Worm (Caenorhabditis elegans): ENCODE data around the gene unc-104.

The unc-104 gene

DNA sequence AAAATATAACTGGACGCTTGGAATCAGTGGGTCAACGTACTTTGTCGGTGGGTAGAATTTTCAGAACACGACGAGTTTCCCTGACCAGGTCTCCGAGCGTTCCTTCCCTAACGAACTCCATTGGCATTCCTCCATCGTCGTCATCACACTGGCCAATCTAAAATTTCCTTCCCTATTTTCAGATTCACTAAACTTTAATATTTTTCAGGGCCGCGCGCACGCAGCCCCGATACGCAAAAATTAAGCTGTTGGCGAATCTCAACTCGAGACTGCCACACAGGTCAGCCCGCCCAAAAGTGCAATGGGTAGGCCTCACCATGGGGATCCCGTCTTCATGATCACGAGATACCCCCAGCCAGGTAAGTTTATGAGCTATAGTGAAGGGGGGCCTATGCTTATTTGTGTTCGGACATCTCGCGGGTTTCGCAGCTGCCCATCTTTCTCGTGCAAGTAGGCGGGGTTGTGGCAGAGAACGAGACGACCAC is 26.6 kb upstream of the unc-104 start (continued):
- TF ChIP-seq F16B12.6 (tag; optimal IDR thresholded peaks at IDR 0.05) = peak; percentile 44
- TF ChIP-seq lsy-2 (tag; optimal IDR thresholded peaks at IDR 0.05) = peak; percentile 50 to 71
- TF ChIP-seq irx-1 (tag; optimal IDR thresholded peaks at IDR 0.05) = peak; percentile 66
- TF ChIP-seq nhr-237 (tag; optimal IDR thresholded peaks at IDR 0.05) = no peak
- no peak for TF ChIP-seq nhr-12 (tag; optimal IDR thresholded peaks at IDR 0.05)
- TF ChIP-seq mab-9 (GFP tag; IDR thresholded peaks at IDR 0.05) = no peak; the same call in 1 of the 2 replicates
- peak; percentile 60 to 78 for TF ChIP-seq efl-1 (optimal IDR thresholded peaks at IDR 0.05)
- TF ChIP-seq efl-1 (GFP tag; optimal IDR thresholded peaks at IDR 0.05 in 1 of 2) = peak; percentile 37 to 96
- no peak for TF ChIP-seq nhr-28 (tag; optimal IDR thresholded peaks at IDR 0.05)
- peak; percentile 42 to 54 (median 52) for TF ChIP-seq dpl-1 (GFP tag; optimal IDR thresholded peaks at IDR 0.05)
- TF ChIP-seq nhr-76 (tag; optimal IDR thresholded peaks at IDR 0.05) = no peak
- TF ChIP-seq elt-3 (tag; optimal IDR thresholded peaks at IDR 0.05) = peak in 1 of 6 experiments; percentile 29
- peak; percentile 2 for TF ChIP-seq C16A3.4 (tag; optimal IDR thresholded peaks at IDR 0.05)
- peak; percentile 93 for TF ChIP-seq rnt-1 (tag; optimal IDR thresholded peaks at IDR 0.05)
- TF ChIP-seq ceh-82 (tag; optimal IDR thresholded peaks at IDR 0.05) = peak; percentile 53 to 77 (median 72)
- TF ChIP-seq fkh-4 (tag; optimal IDR thresholded peaks at IDR 0.05; ENCODE audit: borderline replicate concordance) = no peak
- peak; percentile 70 for TF ChIP-seq egl-13 (tag; optimal IDR thresholded peaks at IDR 0.05)
- TF ChIP-seq ceh-88 (GFP tag; IDR thresholded peaks at IDR 0.05) = peak; percentile 65; the same call in 1 of the 2 replicates
- peak; percentile 81 for TF ChIP-seq nhr-77 (tag; optimal IDR thresholded peaks at IDR 0.05)
- TF ChIP-seq unc-30 (tag; optimal IDR thresholded peaks at IDR 0.05) = no peak
- TF ChIP-seq mep-1 (tag; optimal IDR thresholded peaks at IDR 0.05) = peak; percentile 65
- peak; percentile 93 for TF ChIP-seq nhr-47 (tag; optimal IDR thresholded peaks at IDR 0.05)
- peak; percentile 73 for TF ChIP-seq xbp-1 (tag; optimal IDR thresholded peaks at IDR 0.05)

DNA sequence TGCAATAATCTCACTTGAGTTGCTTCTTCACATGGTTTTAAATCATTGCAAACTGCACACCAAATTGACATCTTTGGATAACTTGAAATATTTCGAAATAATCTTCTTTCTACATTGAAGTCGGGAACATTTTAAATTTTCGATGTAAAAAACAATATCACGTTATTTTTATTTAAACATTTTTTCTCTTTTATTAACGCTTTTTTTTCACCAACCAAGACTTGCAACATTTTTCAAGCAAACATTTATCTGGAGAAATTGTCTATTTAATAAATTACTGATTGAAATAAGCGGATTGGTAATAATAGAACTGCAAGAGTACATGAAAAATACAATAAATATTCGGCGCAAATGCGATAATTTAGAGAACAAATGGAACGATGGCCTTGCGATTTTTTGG is 24.3 kb upstream of the unc-104 start, which contains the start of gene C15F1.5:
TSS of gene C15F1.5 (minus strand) at position 101 of the 400 bp plus-strand sequence.
- no peak for TF ChIP-seq nhr-19 (GFP tag; conservative IDR thresholded peaks at IDR 0.05)
- TF ChIP-seq hlh-17 (GFP tag; optimal IDR thresholded peaks at IDR 0.05; ENCODE audit: borderline replicate concordance) = no peak
- TF ChIP-seq tbx-2 (tag; optimal IDR thresholded peaks at IDR 0.05) = no peak
- TF ChIP-seq vab-15 (tag; optimal IDR thresholded peaks at IDR 0.05) = no peak
- no peak for TF ChIP-seq unc-86 (tag; optimal IDR thresholded peaks at IDR 0.05)
- TF ChIP-seq nhr-28 (tag; optimal IDR thresholded peaks at IDR 0.05) = no peak
- TF ChIP-seq isw-1 (GFP tag; IDR thresholded peaks at IDR 0.05) = no peak
- TF ChIP-seq nhr-237 (tag; optimal IDR thresholded peaks at IDR 0.05) = no peak
- TF ChIP-seq sox-4 (tag; optimal IDR thresholded peaks at IDR 0.05) = no peak
- no peak for TF ChIP-seq nhr-85 (tag)
- TF ChIP-seq xbp-1 (tag; optimal IDR thresholded peaks at IDR 0.05) = no peak

DNA sequence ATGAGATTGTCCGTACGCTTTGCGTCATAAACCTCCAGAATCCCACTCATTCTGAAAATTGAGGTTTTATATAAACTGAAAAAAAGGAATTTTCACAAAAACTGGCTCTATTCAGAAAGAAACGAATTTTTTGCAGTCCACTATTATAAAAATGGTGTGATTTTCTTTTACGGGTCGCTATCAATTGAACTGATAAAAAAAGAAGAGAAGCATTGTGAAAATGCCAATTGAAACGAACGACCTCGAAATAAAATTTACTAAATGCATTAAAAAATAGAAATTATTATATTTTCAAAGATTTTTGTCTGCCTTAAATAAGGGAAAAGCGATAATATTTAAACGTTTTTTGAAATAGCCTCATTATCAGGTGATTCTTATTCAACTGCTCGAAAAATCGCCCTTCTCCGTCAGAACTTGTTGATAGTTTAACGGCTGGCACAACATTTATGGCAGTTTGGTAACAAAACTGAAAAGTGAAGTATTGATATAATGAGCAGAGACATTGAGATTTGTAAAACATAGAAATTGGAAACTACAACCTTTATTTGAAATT is 22.5 kb upstream of the unc-104 start, which contains the start of gene art-1:
TSS of gene art-1 (minus strand) at position 51 of the 553 bp plus-strand sequence.
- TF ChIP-seq efl-1 (optimal IDR thresholded peaks at IDR 0.05) (no peak), efl-1 (GFP tag; optimal IDR thresholded peaks at IDR 0.05 in 1 of 2) (peak in 1 of 2 experiments; percentile 64), nhr-71 (tag; optimal IDR thresholded peaks at IDR 0.05) (peak; percentile 1), mdl-1 (tag; optimal IDR thresholded peaks at IDR 0.05) (no peak), hlh-4 (tag; optimal IDR thresholded peaks at IDR 0.05) (no peak), fkh-4 (tag; optimal IDR thresholded peaks at IDR 0.05; ENCODE audit: borderline replicate concordance) (no peak), elt-2 (tag; optimal IDR thresholded peaks at IDR 0.05) (peak; percentile 26)

DNA sequence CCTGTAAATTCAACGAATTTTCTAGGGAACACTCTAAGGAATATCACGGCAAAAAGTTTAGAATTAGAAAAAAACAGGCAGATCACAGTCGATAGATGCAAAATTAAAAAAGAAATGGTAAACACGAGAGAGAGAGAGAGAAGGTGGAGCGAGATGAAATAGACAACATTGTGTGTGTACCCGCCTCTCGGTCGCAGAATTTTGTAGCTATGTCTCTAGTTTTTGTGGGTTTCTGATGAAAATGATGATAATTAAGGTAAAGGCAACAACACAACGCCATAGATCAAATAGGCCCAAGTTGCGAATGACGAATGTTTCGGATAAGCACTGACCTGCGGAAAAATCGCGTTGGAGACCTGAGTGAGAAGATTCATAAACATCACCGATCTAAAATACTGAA is 21.3 kb upstream of the unc-104 start, which contains the start of gene sod-1:
TSS of gene sod-1 (minus strand) at position 387 of the 400 bp plus-strand sequence.
- TF ChIP-seq rnt-1 (tag; optimal IDR thresholded peaks at IDR 0.05) (peak; percentile 13), mep-1 (tag; optimal IDR thresholded peaks at IDR 0.05) (no peak), lin-14 (GFP tag; optimal IDR thresholded peaks at IDR 0.05) (peak; percentile 24), fkh-10 (GFP tag; optimal IDR thresholded peaks at IDR 0.05) (no peak), tbx-2 (tag; optimal IDR thresholded peaks at IDR 0.05) (no peak), snu-23 (GFP tag; optimal IDR thresholded peaks at IDR 0.05) (peak; percentile 32), mab-9 (GFP tag; IDR thresholded peaks at IDR 0.05) (no peak), pag-3 (tag; optimal IDR thresholded peaks at IDR 0.05; ENCODE audit: borderline replicate concordance, insufficient read depth) (no peak), egl-13 (tag; optimal IDR thresholded peaks at IDR 0.05) (no peak), blmp-1 (tag; optimal IDR thresholded peaks at IDR 0.05) (peak; percentile 12), C34B4.2 (tag; optimal IDR thresholded peaks at IDR 0.05) (no peak), elt-3 (tag; optimal IDR thresholded peaks at IDR 0.05) (peak in 1 of 6 experiments; percentile 51), nhr-47 (tag; optimal IDR thresholded peaks at IDR 0.05) (no peak), lin-35 (GFP tag; optimal IDR thresholded peaks at IDR 0.05) (peak in 1 of 2 experiments; percentile 25), skn-1 (tag; optimal IDR thresholded peaks at IDR 0.05) (peak; percentile 75), egl-27 (tag; optimal IDR thresholded peaks at IDR 0.05) (no peak)
